Worm (Caenorhabditis elegans): ENCODE measurements around the gene fndc-1.

- TF ChIP-seq T22C8.4 (GFP tag; IDR thresholded peaks at IDR 0.05) (no peak), tab-1 (GFP tag; IDR thresholded peaks at IDR 0.05) (no peak)
These were observed 9.4 kb upstream of the fndc-1 start for ce11 chrII:11246506-11246905.
